Worm (Caenorhabditis elegans): ENCODE results near the gene far-6.

DNA sequence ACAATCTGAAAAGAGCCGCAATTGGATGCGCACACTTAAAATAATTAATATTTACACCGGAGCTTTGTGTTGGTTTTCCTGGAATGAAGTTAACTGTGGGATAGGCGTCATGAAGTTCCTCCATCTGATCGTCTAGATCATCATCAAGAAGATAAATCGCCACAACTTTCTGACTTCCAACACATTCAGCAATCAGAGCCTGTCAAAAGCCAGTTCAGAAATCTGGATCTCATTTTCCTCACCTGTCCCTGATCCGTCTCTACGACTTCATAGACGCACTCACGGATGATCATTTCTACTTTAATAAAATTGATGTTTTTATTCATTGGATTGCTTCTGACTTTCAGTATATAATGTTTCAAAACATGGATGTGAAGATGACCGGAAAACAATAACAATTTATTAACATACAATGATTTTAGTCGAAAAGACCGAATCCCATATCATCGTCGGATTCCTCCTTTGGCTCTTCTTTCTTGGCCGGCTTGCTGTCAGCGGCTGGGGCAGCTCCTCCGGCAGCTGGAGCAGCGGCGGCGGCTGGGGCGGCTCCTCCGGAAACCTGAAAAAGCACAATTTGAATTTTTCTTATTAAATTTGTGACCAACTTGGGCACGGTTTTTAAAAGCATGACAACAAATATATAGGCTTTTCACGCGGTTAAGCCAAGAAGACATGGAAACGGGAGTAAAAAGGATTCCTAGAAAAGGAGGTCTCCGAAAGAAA is 41.1 kb downstream of the far-6 start, which contains the start of gene agt-1:
- TF ChIP-seq W03F9.2 (tag; optimal IDR thresholded peaks at IDR 0.05) (no peak), him-1 (tag; optimal IDR thresholded peaks at IDR 0.05) (no peak), dao-5 (tag; optimal IDR thresholded peaks at IDR 0.05) (no peak)

All from whole organism, L4/young adult.